In the genomic region with DNA sequence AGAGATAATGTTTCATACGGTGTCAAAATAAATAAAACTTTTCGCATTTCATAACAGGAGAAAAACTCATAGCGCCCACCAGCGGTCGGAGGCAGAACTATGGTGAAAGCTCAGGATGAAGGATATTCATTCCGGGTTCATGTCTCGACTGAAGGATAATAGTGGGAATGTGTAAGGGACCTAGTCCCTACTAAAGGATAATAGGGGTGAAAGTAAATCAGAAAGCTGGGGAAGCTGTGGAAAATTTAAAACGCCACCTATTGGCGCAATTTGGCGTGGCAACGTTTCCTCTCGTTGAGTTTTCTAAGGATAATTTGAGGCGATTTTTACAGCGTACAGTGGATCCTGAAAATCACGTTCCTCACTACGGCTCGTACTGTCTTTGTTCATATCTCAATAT, we compare ENCODE assay signal across 1 fruit fly cellular context.
TF ChIP-seq lines count a peak whose summit lies in the region.

No protein-coding gene starts in this region.

TF ChIP-seq in whole organism, embryonic, 481 proteins besides CTCF, POLR2A, EP300 and RAD21 (continued from another document and continues in another):
- TF ChIP-seq CG32532 (GFP tag; IDR thresholded peaks at IDR 0.05; lab: Robert Waterston, UW) (0 out of 2 replicates have a peak, but pooled peaks have one; percentile 40), stc (GFP tag; IDR thresholded peaks at IDR 0.05; lab: Robert Waterston, UW) (no peak), CG6813 (GFP tag; optimal IDR thresholded peaks at IDR 0.05; lab: Kevin White, UChicago) (peak; percentile 53), mam (GFP tag; optimal IDR thresholded peaks at IDR 0.05; lab: Kevin White, UChicago) (no peak), aop (GFP tag; IDR thresholded peaks at IDR 0.05; lab: Robert Waterston, UW) (no peak), Xrp1 (GFP tag; IDR thresholded peaks at IDR 0.05; lab: Robert Waterston, UW) (peak; percentile 29; the same call in 1 of the 2 replicates), CG17328 (GFP tag; IDR thresholded peaks at IDR 0.05; lab: Robert Waterston, UW) (no peak), grn (GFP tag; optimal IDR thresholded peaks at IDR 0.05; lab: Kevin White, UChicago) (no peak), CG17186 (GFP tag; optimal IDR thresholded peaks at IDR 0.05; lab: Kevin White, UChicago) (no peak), CG8281 (tag; optimal IDR thresholded peaks at IDR 0.05; lab: Kevin White, UChicago) (no peak), CG12744 (GFP tag; optimal IDR thresholded peaks at IDR 0.05; lab: Kevin White, UChicago) (no peak), CG9797 (GFP tag; optimal IDR thresholded peaks at IDR 0.05; lab: Kevin White, UChicago) (no peak), insv (GFP tag; optimal IDR thresholded peaks at IDR 0.05; lab: Kevin White, UChicago) (peak in 1 of 2 experiments; percentile 66), klu (GFP tag; IDR thresholded peaks at IDR 0.05; lab: Robert Waterston, UW) (no peak), Oli (tag; optimal IDR thresholded peaks at IDR 0.05; lab: Kevin White, UChicago) (no peak), chn (GFP tag; optimal IDR thresholded peaks at IDR 0.05; lab: Kevin White, UChicago) (no peak), sens (GFP tag; lab: Kevin White, UChicago) (peak; percentile 83), NfI (GFP tag; optimal IDR thresholded peaks at IDR 0.05; lab: Kevin White, UChicago) (no peak), ab (GFP tag; optimal IDR thresholded peaks at IDR 0.05; lab: Kevin White, UChicago) (no peak), stwl (tag; optimal IDR thresholded peaks at IDR 0.05; lab: Kevin White, UChicago) (no peak), CG7786 (GFP tag; optimal IDR thresholded peaks at IDR 0.05; lab: Kevin White, UChicago) (no peak), CG30403 (GFP tag; optimal IDR thresholded peaks at IDR 0.05; lab: Kevin White, UChicago) (no peak), CG2712 (tag; optimal IDR thresholded peaks at IDR 0.05; lab: Kevin White, UChicago) (peak; percentile 23), so (GFP tag; IDR thresholded peaks at IDR 0.05; lab: Robert Waterston, UW) (no peak), CG7963 (GFP tag; IDR thresholded peaks at IDR 0.05; lab: Robert Waterston, UW; ENCODE audit: partially characterized antibody) (no peak), Sox100B (GFP tag; optimal IDR thresholded peaks at IDR 0.05; lab: Kevin White, UChicago) (no peak), kni (GFP tag; optimal IDR thresholded peaks at IDR 0.05; lab: Kevin White, UChicago) (no peak), CG34224 (GFP tag; IDR thresholded peaks at IDR 0.05; lab: Robert Waterston, UW; ENCODE audit: partially characterized antibody) (no peak), Eip74EF (GFP tag; optimal IDR thresholded peaks at IDR 0.05; lab: Kevin White, UChicago) (no peak), maf-S (GFP tag; optimal IDR thresholded peaks at IDR 0.05; lab: Kevin White, UChicago) (no peak), CG18011 (GFP tag; optimal IDR thresholded peaks at IDR 0.05; lab: Kevin White, UChicago) (no peak), run (tag; optimal IDR thresholded peaks at IDR 0.05; lab: Kevin White, UChicago) (no peak), CG3065 (GFP tag; optimal IDR thresholded peaks at IDR 0.05; lab: Kevin White, UChicago) (no peak), cwo (GFP tag; optimal IDR thresholded peaks at IDR 0.05; lab: Kevin White, UChicago) (no peak), tap (tag; optimal IDR thresholded peaks at IDR 0.05; lab: Kevin White, UChicago) (no peak), NFAT (GFP tag; IDR thresholded peaks at IDR 0.05; lab: Robert Waterston, UW) (peak; percentile 12; the same call in 1 of the 2 replicates), chif (GFP tag; optimal IDR thresholded peaks at IDR 0.05; lab: Kevin White, UChicago) (peak in 1 of 2 experiments; percentile 29), ro (GFP tag; IDR thresholded peaks at IDR 0.05; lab: Robert Waterston, UW) (no peak), CG31388 (GFP tag; optimal IDR thresholded peaks at IDR 0.05; lab: Kevin White, UChicago) (no peak), wek (GFP tag; optimal IDR thresholded peaks at IDR 0.05; lab: Kevin White, UChicago) (no peak), CG1603 (tag; optimal IDR thresholded peaks at IDR 0.05; lab: Kevin White, UChicago) (peak; percentile 23), Sry-δ (GFP tag; optimal IDR thresholded peaks at IDR 0.05; lab: Kevin White, UChicago) (no peak), ara (GFP tag; IDR thresholded peaks at IDR 0.05; lab: Robert Waterston, UW) (0 out of 2 replicates have a peak, but pooled peaks have one; percentile 15), HLH4C (GFP tag; IDR thresholded peaks at IDR 0.05; lab: Robert Waterston, UW; ENCODE audit: partially characterized antibody) (no peak), MBD-R2 (GFP tag; IDR thresholded peaks at IDR 0.05; lab: Robert Waterston, UW) (no peak), D19A (tag; optimal IDR thresholded peaks at IDR 0.05; lab: Kevin White, UChicago) (no peak), CG4404 (GFP tag; IDR thresholded peaks at IDR 0.05; lab: Robert Waterston, UW) (no peak), corto (GFP tag; optimal IDR thresholded peaks at IDR 0.05; lab: Kevin White, UChicago) (no peak), Sin3A (optimal IDR thresholded peaks at IDR 0.05; lab: Kevin White, UChicago) (no peak), CG11695 (GFP tag; IDR thresholded peaks at IDR 0.05; lab: Robert Waterston, UW) (no peak), Hr39 (optimal IDR thresholded peaks at IDR 0.05; lab: Kevin White, UChicago) (no peak), Dll (GFP tag; IDR thresholded peaks at IDR 0.05; lab: Robert Waterston, UW; ENCODE audit: partially characterized antibody) (no peak), bsh (GFP tag; optimal IDR thresholded peaks at IDR 0.05; lab: Kevin White, UChicago) (no peak), HHEX (GFP tag; optimal IDR thresholded peaks at IDR 0.05; lab: Kevin White, UChicago) (no peak), MTF-1 (GFP tag; optimal IDR thresholded peaks at IDR 0.05; lab: Kevin White, UChicago; ENCODE audit: borderline replicate concordance) (no peak), CG7372 (GFP tag; IDR thresholded peaks at IDR 0.05; lab: Robert Waterston, UW) (no peak), YL-1 (GFP tag; optimal IDR thresholded peaks at IDR 0.05; lab: Kevin White, UChicago) (no peak), CG6854 (GFP tag; optimal IDR thresholded peaks at IDR 0.05; lab: Kevin White, UChicago) (no peak), B-H1 (GFP tag; IDR thresholded peaks at IDR 0.05; lab: Robert Waterston, UW) (no peak), dysf (GFP tag; IDR thresholded peaks at IDR 0.05; lab: Robert Waterston, UW) (no peak), CG11560 (tag; IDR thresholded peaks at IDR 0.05; lab: Robert Waterston, UW) (no peak), CG8359 (GFP tag; optimal IDR thresholded peaks at IDR 0.05; lab: Kevin White, UChicago; ENCODE audit: borderline replicate concordance) (peak; percentile 98), gsb-n (tag; optimal IDR thresholded peaks at IDR 0.05; lab: Kevin White, UChicago) (no peak), lola (GFP tag; optimal IDR thresholded peaks at IDR 0.05; lab: Kevin White, UChicago) (no peak), NK7.1 (GFP tag; optimal IDR thresholded peaks at IDR 0.05; lab: Kevin White, UChicago) (peak; percentile 0), CG2889 (GFP tag; IDR thresholded peaks at IDR 0.05; lab: Robert Waterston, UW) (no peak), tna (GFP tag; IDR thresholded peaks at IDR 0.05; lab: Robert Waterston, UW; ENCODE audit: partially characterized antibody) (no peak), CG15269 (tag; optimal IDR thresholded peaks at IDR 0.05; lab: Kevin White, UChicago) (no peak), sr (GFP tag; IDR thresholded peaks at IDR 0.05; lab: Robert Waterston, UW) (no peak), hth (optimal IDR thresholded peaks at IDR 0.05; lab: Kevin White, UChicago) (no peak), CG12942 (GFP tag; optimal IDR thresholded peaks at IDR 0.05; lab: Kevin White, UChicago) (no peak), Kr (GFP tag; optimal IDR thresholded peaks at IDR 0.05; lab: Kevin White, UChicago) (no peak), tin (GFP tag; optimal IDR thresholded peaks at IDR 0.05; lab: Kevin White, UChicago) (no peak), odd (GFP tag; optimal IDR thresholded peaks at IDR 0.05; lab: Kevin White, UChicago) (no peak), br (optimal IDR thresholded peaks at IDR 0.05; lab: Kevin White, UChicago) (no peak), ham (GFP tag; IDR thresholded peaks at IDR 0.05; lab: Robert Waterston, UW) (no peak), hbn (GFP tag; IDR thresholded peaks at IDR 0.05; lab: Robert Waterston, UW; ENCODE audit: partially characterized antibody) (no peak), peb (GFP tag; IDR thresholded peaks at IDR 0.05; lab: Robert Waterston, UW) (no peak), Atf6 (GFP tag; IDR thresholded peaks at IDR 0.05; lab: Robert Waterston, UW) (no peak), CG6689 (GFP tag; IDR thresholded peaks at IDR 0.05; lab: Robert Waterston, UW) (no peak), Gsc (GFP tag; IDR thresholded peaks at IDR 0.05; lab: Robert Waterston, UW) (no peak), CG16815 (GFP tag; optimal IDR thresholded peaks at IDR 0.05; lab: Kevin White, UChicago) (no peak), hkb (optimal IDR thresholded peaks at IDR 0.05; lab: Kevin White, UChicago) (no peak), hkb (GFP tag; IDR thresholded peaks at IDR 0.05; lab: Robert Waterston, UW) (no peak), CG15073 (GFP tag; optimal IDR thresholded peaks at IDR 0.05; lab: Kevin White, UChicago) (no peak), tx (GFP tag; optimal IDR thresholded peaks at IDR 0.05; lab: Kevin White, UChicago) (no peak), Lhr (GFP tag; optimal IDR thresholded peaks at IDR 0.05; lab: Kevin White, UChicago) (peak; percentile 9), CG14860 (GFP tag; IDR thresholded peaks at IDR 0.05; lab: Robert Waterston, UW; ENCODE audit: partially characterized antibody) (no peak), CG10267 (tag; optimal IDR thresholded peaks at IDR 0.05; lab: Kevin White, UChicago) (peak; percentile 25), CG16863 (GFP tag; optimal IDR thresholded peaks at IDR 0.05; lab: Kevin White, UChicago) (no peak), pan (optimal IDR thresholded peaks at IDR 0.05; lab: Kevin White, UChicago) (no peak), pan (GFP tag; optimal IDR thresholded peaks at IDR 0.05 in 1 of 2, IDR thresholded peaks at IDR 0.05 in 1 of 2) (no peak), CG3847 (GFP tag; IDR thresholded peaks at IDR 0.05; lab: Robert Waterston, UW) (no peak), Hsf (GFP tag; optimal IDR thresholded peaks at IDR 0.05; lab: Kevin White, UChicago) (peak; percentile 6), CG32767 (GFP tag; IDR thresholded peaks at IDR 0.05; lab: Robert Waterston, UW) (no peak), amos (GFP tag; IDR thresholded peaks at IDR 0.05; lab: Robert Waterston, UW; ENCODE audit: partially characterized antibody) (no peak), CG13296 (GFP tag; optimal IDR thresholded peaks at IDR 0.05; lab: Kevin White, UChicago) (no peak), CG15601 (tag; optimal IDR thresholded peaks at IDR 0.05; lab: Kevin White, UChicago) (no peak), CG6175 (GFP tag; IDR thresholded peaks at IDR 0.05; lab: Robert Waterston, UW) (no peak), ranshi (GFP tag; IDR thresholded peaks at IDR 0.05; lab: Robert Waterston, UW) (no peak), pb (GFP tag; optimal IDR thresholded peaks at IDR 0.05; lab: Kevin White, UChicago) (no peak), CG12299 (tag; optimal IDR thresholded peaks at IDR 0.05; lab: Kevin White, UChicago) (no peak), emc (GFP tag; optimal IDR thresholded peaks at IDR 0.05; lab: Kevin White, UChicago) (no peak), CG11504 (tag; optimal IDR thresholded peaks at IDR 0.05; lab: Kevin White, UChicago) (peak; percentile 84), CG6791 (GFP tag; IDR thresholded peaks at IDR 0.05; lab: Robert Waterston, UW; ENCODE audit: partially characterized antibody) (no peak), CG2129 (GFP tag; IDR thresholded peaks at IDR 0.05; lab: Robert Waterston, UW; ENCODE audit: partially characterized antibody) (no peak), Rx (GFP tag; IDR thresholded peaks at IDR 0.05; lab: Robert Waterston, UW) (no peak), kay (GFP tag; optimal IDR thresholded peaks at IDR 0.05; lab: Kevin White, UChicago) (no peak), org-1 (GFP tag; optimal IDR thresholded peaks at IDR 0.05; lab: Kevin White, UChicago) (no peak), CG33557 (GFP tag; optimal IDR thresholded peaks at IDR 0.05; lab: Kevin White, UChicago) (no peak), ERR (GFP tag; optimal IDR thresholded peaks at IDR 0.05; lab: Kevin White, UChicago) (no peak), Pdp1 (GFP tag; optimal IDR thresholded peaks at IDR 0.05; lab: Kevin White, UChicago) (no peak), NC2α (GFP tag; optimal IDR thresholded peaks at IDR 0.05; lab: Kevin White, UChicago) (no peak), NC2β (GFP tag; optimal IDR thresholded peaks at IDR 0.05; lab: Kevin White, UChicago) (no peak), CG8388 (GFP tag; optimal IDR thresholded peaks at IDR 0.05; lab: Kevin White, UChicago) (peak; percentile 23), nom (GFP tag; optimal IDR thresholded peaks at IDR 0.05; lab: Kevin White, UChicago) (no peak), fd3F (GFP tag; optimal IDR thresholded peaks at IDR 0.05; lab: Kevin White, UChicago) (no peak), p53 (GFP tag; optimal IDR thresholded peaks at IDR 0.05; lab: Kevin White, UChicago) (no peak), CG6765 (GFP tag; optimal IDR thresholded peaks at IDR 0.05; lab: Kevin White, UChicago) (no peak), CG8478 (optimal IDR thresholded peaks at IDR 0.05; lab: Kevin White, UChicago) (no peak), CG9215 (GFP tag; IDR thresholded peaks at IDR 0.05; lab: Robert Waterston, UW) (no peak), CG2875 (GFP tag; optimal IDR thresholded peaks at IDR 0.05; lab: Kevin White, UChicago) (no peak), Gug (GFP tag; IDR thresholded peaks at IDR 0.05; lab: Robert Waterston, UW) (no peak), trem (tag; optimal IDR thresholded peaks at IDR 0.05; lab: Kevin White, UChicago) (peak; percentile 13), CG10431 (GFP tag; optimal IDR thresholded peaks at IDR 0.05; lab: Kevin White, UChicago) (no peak), Awh (GFP tag; IDR thresholded peaks at IDR 0.05; lab: Robert Waterston, UW) (no peak), Taf1 (GFP tag; IDR thresholded peaks at IDR 0.05; lab: Robert Waterston, UW) (no peak), al (GFP tag; IDR thresholded peaks at IDR 0.05; lab: Robert Waterston, UW) (no peak), Rfx (GFP tag; IDR thresholded peaks at IDR 0.05; lab: Robert Waterston, UW) (no peak), nerfin-1 (tag; optimal IDR thresholded peaks at IDR 0.05; lab: Kevin White, UChicago) (no peak), CG7745 (tag; optimal IDR thresholded peaks at IDR 0.05; lab: Kevin White, UChicago) (no peak), sug (tag; optimal IDR thresholded peaks at IDR 0.05; lab: Kevin White, UChicago) (no peak), Dek (tag; optimal IDR thresholded peaks at IDR 0.05; lab: Kevin White, UChicago) (no peak), Abd-B (GFP tag; optimal IDR thresholded peaks at IDR 0.05; lab: Kevin White, UChicago) (no peak)
